Fruit fly (Drosophila melanogaster): ENCODE data around the gene Vha26.

The Vha26 gene

DNA sequence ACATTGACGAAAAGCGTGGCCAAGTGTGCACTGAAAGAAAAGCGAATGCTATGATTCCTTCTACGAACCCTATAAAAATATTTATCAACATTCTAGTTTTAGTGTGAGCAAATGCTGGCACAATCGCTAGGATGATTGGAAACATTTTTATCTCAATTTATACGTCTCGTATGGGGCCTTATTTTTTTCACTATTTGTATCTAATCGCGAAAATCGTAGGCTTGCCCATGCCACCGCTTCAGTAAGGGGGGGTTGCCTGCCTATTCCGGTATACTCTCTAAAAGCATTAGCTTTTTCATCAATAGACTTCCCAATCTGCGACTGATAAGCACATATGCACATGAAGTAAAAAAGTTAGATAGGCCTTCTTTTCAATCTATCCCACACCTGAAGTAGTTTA, 25.9 kb upstream of the Vha26 start (continued):
- TF ChIP-seq mam (GFP tag; optimal IDR thresholded peaks at IDR 0.05) (peak; percentile 65), Ada2b (GFP tag; IDR thresholded peaks at IDR 0.05) (peak; percentile 91), mirr (GFP tag; optimal IDR thresholded peaks at IDR 0.05) (peak; percentile 92), CG9797 (GFP tag; optimal IDR thresholded peaks at IDR 0.05) (peak; percentile 5), CG18476 (GFP tag; optimal IDR thresholded peaks at IDR 0.05) (peak; percentile 65), CG11398 (GFP tag; optimal IDR thresholded peaks at IDR 0.05) (peak; percentile 49), tup (GFP tag; optimal IDR thresholded peaks at IDR 0.05) (peak; percentile 63), Antp (GFP tag; optimal IDR thresholded peaks at IDR 0.05) (peak; percentile 70), Fer2 (tag; optimal IDR thresholded peaks at IDR 0.05) (peak; percentile 2), CG3281 (GFP tag; optimal IDR thresholded peaks at IDR 0.05) (peak; percentile 75), cas (GFP tag; IDR thresholded peaks at IDR 0.05) (peak; percentile 67; the same call in 1 of the 2 replicates), CG14667 (GFP tag; IDR thresholded peaks at IDR 0.05) (peak; percentile 81), B-H2 (GFP tag; optimal IDR thresholded peaks at IDR 0.05) (peak; percentile 45), Gug (GFP tag; IDR thresholded peaks at IDR 0.05) (peak; percentile 80), org-1 (GFP tag; optimal IDR thresholded peaks at IDR 0.05) (peak; percentile 76), ewg (GFP tag; optimal IDR thresholded peaks at IDR 0.05) (peak; percentile 69), CG15601 (tag; optimal IDR thresholded peaks at IDR 0.05) (peak; percentile 33), CG6175 (GFP tag; IDR thresholded peaks at IDR 0.05) (peak; percentile 73; the same call in 2 of the 3 replicates), usp (GFP tag; optimal IDR thresholded peaks at IDR 0.05) (no peak), sqz (GFP tag; optimal IDR thresholded peaks at IDR 0.05) (no peak), CG13123 (GFP tag; optimal IDR thresholded peaks at IDR 0.05) (peak; percentile 41), zen (tag; optimal IDR thresholded peaks at IDR 0.05) (peak; percentile 11), CG7786 (GFP tag; optimal IDR thresholded peaks at IDR 0.05) (peak; percentile 83), CG8924 (tag; optimal IDR thresholded peaks at IDR 0.05) (peak; percentile 80), bowl (GFP tag; IDR thresholded peaks at IDR 0.05) (peak; percentile 71), tna (GFP tag; IDR thresholded peaks at IDR 0.05; ENCODE audit: partially characterized antibody) (no peak), wek (GFP tag; optimal IDR thresholded peaks at IDR 0.05) (no peak), Kr (GFP tag; optimal IDR thresholded peaks at IDR 0.05) (no peak), hkb (optimal IDR thresholded peaks at IDR 0.05) (no peak), hkb (GFP tag; IDR thresholded peaks at IDR 0.05) (peak; percentile 92), CoRest (tag; optimal IDR thresholded peaks at IDR 0.05) (peak; percentile 81), trh (GFP tag; optimal IDR thresholded peaks at IDR 0.05) (peak; percentile 39), CHES-1-like (GFP tag; optimal IDR thresholded peaks at IDR 0.05) (peak; percentile 79), Camta (GFP tag; optimal IDR thresholded peaks at IDR 0.05) (peak; percentile 77), Hmr (GFP tag; optimal IDR thresholded peaks at IDR 0.05) (peak; percentile 88), ems (GFP tag; optimal IDR thresholded peaks at IDR 0.05) (peak; percentile 83), pfk (GFP tag; optimal IDR thresholded peaks at IDR 0.05) (no peak), CG4424 (GFP tag; optimal IDR thresholded peaks at IDR 0.05) (peak; percentile 63), CG3726 (GFP tag; IDR thresholded peaks at IDR 0.05) (peak; percentile 72; the same call in 1 of the 3 replicates), grau (tag; optimal IDR thresholded peaks at IDR 0.05) (peak; percentile 79), CG10959 (GFP tag; IDR thresholded peaks at IDR 0.05) (no peak), pita (GFP tag; optimal IDR thresholded peaks at IDR 0.05) (no peak), CG10462 (GFP tag; optimal IDR thresholded peaks at IDR 0.05) (peak; percentile 35), Side (GFP tag; optimal IDR thresholded peaks at IDR 0.05) (peak; percentile 71), cwo (GFP tag; optimal IDR thresholded peaks at IDR 0.05) (peak; percentile 81), jigr1 (GFP tag; IDR thresholded peaks at IDR 0.05) (no peak), CG9817 (tag; optimal IDR thresholded peaks at IDR 0.05) (peak; percentile 63), CG10366 (GFP tag; IDR thresholded peaks at IDR 0.05) (peak; percentile 87), Ravus (GFP tag; IDR thresholded peaks at IDR 0.05) (peak; percentile 30; the same call in 1 of the 2 replicates), kah (GFP tag; optimal IDR thresholded peaks at IDR 0.05) (peak; percentile 36), CG11695 (GFP tag; IDR thresholded peaks at IDR 0.05) (peak; percentile 89), CG13296 (GFP tag; optimal IDR thresholded peaks at IDR 0.05) (peak; percentile 81)

All from whole organism, embryonic.